Worm (Caenorhabditis elegans): ENCODE results near the gene hmit-1.1.

The hmit-1.1 gene

DNA sequence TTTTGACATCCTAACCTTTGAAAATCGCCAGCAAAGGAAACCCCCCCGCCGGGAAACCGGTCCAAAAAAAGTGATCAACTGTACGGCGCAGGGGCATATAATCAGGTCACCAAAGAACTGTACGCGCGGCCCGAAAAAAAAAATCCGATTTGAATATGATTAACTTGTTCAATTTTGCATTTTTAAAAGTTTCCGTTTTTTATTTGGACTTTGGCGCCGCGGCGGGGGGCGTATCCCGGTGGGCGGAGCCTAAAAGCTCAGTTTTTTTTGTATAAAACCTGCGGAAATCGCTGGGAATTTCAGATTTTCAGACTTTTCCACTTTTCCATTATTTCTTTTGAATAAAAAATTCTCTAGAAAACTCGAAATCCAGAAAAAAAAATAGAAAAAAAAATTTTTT lies 7.9 kb downstream of the hmit-1.1 start, which contains the start of gene hmit-1.2:
TSS of gene hmit-1.2 (plus strand) at position 301 of the 400 bp plus-strand sequence.
- TF ChIP-seq ceh-62 (tag; optimal IDR thresholded peaks at IDR 0.05): no peak
- no peak for TF ChIP-seq set-16 (GFP tag; IDR thresholded peaks at IDR 0.05)
- TF ChIP-seq hlh-30 (tag; optimal IDR thresholded peaks at IDR 0.05; ENCODE audit: insufficient read depth): no peak
- TF ChIP-seq zfp-2 (tag; optimal IDR thresholded peaks at IDR 0.05): no peak
- TF ChIP-seq egl-27 (tag; optimal IDR thresholded peaks at IDR 0.05): no peak
- TF ChIP-seq madf-5 (GFP tag; IDR thresholded peaks at IDR 0.05): no peak
- TF ChIP-seq Y105C5A.15 (GFP tag; IDR thresholded peaks at IDR 0.05): no peak
- no peak for TF ChIP-seq sdz-12 (GFP tag; optimal IDR thresholded peaks at IDR 0.05)
- no peak for TF ChIP-seq lin-1 (GFP tag; IDR thresholded peaks at IDR 0.05)
- TF ChIP-seq mxl-2 (GFP tag; conservative IDR thresholded peaks at IDR 0.05): no peak
- no peak for TF ChIP-seq spr-3 (GFP tag; optimal IDR thresholded peaks at IDR 0.05)
- TF ChIP-seq dve-1 (tag; optimal IDR thresholded peaks at IDR 0.05; ENCODE audit: insufficient read depth): no peak
- TF ChIP-seq gei-8 (GFP tag; optimal IDR thresholded peaks at IDR 0.05): no peak
- TF ChIP-seq nhr-42 (GFP tag; IDR thresholded peaks at IDR 0.05): no peak
- no peak for TF ChIP-seq dmd-9 (GFP tag; IDR thresholded peaks at IDR 0.05)
- TF ChIP-seq pqm-1 (tag; optimal IDR thresholded peaks at IDR 0.05): no peak
- TF ChIP-seq zip-2 (tag; optimal IDR thresholded peaks at IDR 0.05): no peak
- TF ChIP-seq daf-8 (GFP tag; IDR thresholded peaks at IDR 0.05): no peak

DNA sequence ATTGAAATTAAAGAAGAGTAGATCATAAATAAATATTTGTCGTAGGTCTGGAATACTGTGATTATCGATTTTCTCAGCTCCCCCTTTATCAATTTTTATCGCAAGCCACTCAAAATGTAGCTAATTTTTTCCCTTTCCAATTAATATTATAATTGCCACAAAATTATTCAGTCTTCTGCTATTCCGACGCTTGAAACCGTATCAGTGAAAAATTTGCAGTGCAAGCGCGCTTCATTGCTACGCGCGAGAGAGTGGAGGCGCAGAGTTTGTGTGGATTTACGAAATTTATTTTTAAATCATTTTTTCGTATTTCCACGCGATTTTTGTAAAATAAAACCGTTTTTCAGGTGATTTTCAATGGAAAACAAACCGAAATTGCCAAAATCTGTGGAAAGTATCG lies 17.0 kb downstream of the hmit-1.1 start, which contains the start of gene ints-5:
TSS of gene ints-5 (plus strand) at position 348 of the 400 bp plus-strand sequence.
- TF ChIP-seq nhr-41 (GFP tag; IDR thresholded peaks at IDR 0.05) (no peak), spr-1 (tag; optimal IDR thresholded peaks at IDR 0.05) (no peak), nhr-10 (tag; optimal IDR thresholded peaks at IDR 0.05) (no peak), daf-16 (GFP tag; optimal IDR thresholded peaks at IDR 0.05) (no peak), daf-16 (tag; optimal IDR thresholded peaks at IDR 0.05) (peak; percentile 11), T26A8.4 (GFP tag; IDR thresholded peaks at IDR 0.05) (no peak), lin-38 (GFP tag; IDR thresholded peaks at IDR 0.05) (peak; percentile 96), madf-5 (GFP tag; IDR thresholded peaks at IDR 0.05) (no peak), tag-97 (GFP tag; IDR thresholded peaks at IDR 0.05) (no peak), daf-8 (GFP tag; IDR thresholded peaks at IDR 0.05) (no peak), madf-9 (GFP tag; conservative IDR thresholded peaks at IDR 0.05) (no peak), saeg-2 (GFP tag; IDR thresholded peaks at IDR 0.05) (no peak), lin-13 (GFP tag; optimal IDR thresholded peaks at IDR 0.05) (peak; percentile 62), mxl-2 (GFP tag; conservative IDR thresholded peaks at IDR 0.05) (no peak), skn-1 (tag; optimal IDR thresholded peaks at IDR 0.05) (no peak), ztf-11 (tag; optimal IDR thresholded peaks at IDR 0.05) (no peak), egl-43 (GFP tag; IDR thresholded peaks at IDR 0.05) (no peak), nhr-28 (tag; optimal IDR thresholded peaks at IDR 0.05) (peak; percentile 32), lsy-2 (tag; optimal IDR thresholded peaks at IDR 0.05) (peak in 1 of 2 experiments; percentile 68), nhr-77 (tag; optimal IDR thresholded peaks at IDR 0.05) (no peak), hmg-1.1 (GFP tag; IDR thresholded peaks at IDR 0.05) (no peak), ces-1 (GFP tag; optimal IDR thresholded peaks at IDR 0.05) (no peak), aha-1 (tag) (peak; percentile 79), mes-2 (tag; optimal IDR thresholded peaks at IDR 0.05; ENCODE audit: poor library complexity, severe bottlenecking) (peak; percentile 61), mdl-1 (tag; optimal IDR thresholded peaks at IDR 0.05) (no peak), lin-15B (tag; optimal IDR thresholded peaks at IDR 0.05) (no peak), F37D6.2 (tag; optimal IDR thresholded peaks at IDR 0.05) (no peak), dpl-1 (GFP tag; optimal IDR thresholded peaks at IDR 0.05) (peak; percentile 55), hlh-30 (tag; optimal IDR thresholded peaks at IDR 0.05; ENCODE audit: insufficient read depth) (peak; percentile 12), aly-2 (tag; optimal IDR thresholded peaks at IDR 0.05) (no peak), F26F4.8 (GFP tag; conservative IDR thresholded peaks at IDR 0.05) (no peak), Y75B8A.6 (GFP tag; IDR thresholded peaks at IDR 0.05) (no peak), hlh-11 (tag; optimal IDR thresholded peaks at IDR 0.05) (peak; percentile 10), ZK546.5 (tag; optimal IDR thresholded peaks at IDR 0.05) (no peak), R02D3.7 (tag; optimal IDR thresholded peaks at IDR 0.05) (peak; percentile 55), dve-1 (tag; optimal IDR thresholded peaks at IDR 0.05; ENCODE audit: insufficient read depth) (peak; percentile 4), nhr-25 (tag; optimal IDR thresholded peaks at IDR 0.05; ENCODE audit: borderline replicate concordance, insufficient read depth) (no peak), php-3 (GFP tag; IDR thresholded peaks at IDR 0.05) (no peak)
